Fruit fly (Drosophila melanogaster): ENCODE measurements around the gene CG44014.

Gene CG44014

DNA sequence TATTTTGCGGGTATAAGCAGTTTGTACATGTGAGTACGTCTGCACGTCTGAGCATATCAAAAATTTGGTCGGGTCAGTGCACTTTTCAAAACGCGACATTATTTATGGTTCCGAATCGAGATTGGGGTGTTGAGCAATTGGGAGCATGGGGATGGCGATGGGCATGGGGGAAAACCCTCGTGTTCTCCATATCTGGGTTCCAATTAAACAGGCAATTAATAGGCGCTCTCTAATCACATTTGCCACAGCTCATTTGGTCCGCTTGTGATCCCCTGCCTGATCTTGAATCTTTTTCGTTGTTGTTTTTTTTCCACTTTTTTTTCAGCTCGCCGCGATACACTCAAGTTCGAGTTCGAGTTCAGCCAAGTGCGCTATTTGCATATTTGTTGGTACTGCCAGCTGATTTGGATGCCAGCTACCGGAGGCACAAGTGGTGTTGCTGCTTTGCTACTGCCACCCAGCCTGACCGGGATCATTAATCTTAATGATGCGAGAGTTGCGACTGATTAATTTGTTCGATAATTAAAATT, 50.4 kb downstream of the CG44014 start:
- TF ChIP-seq CG8478 (optimal IDR thresholded peaks at IDR 0.05) = no peak

Data from S2 (cell line).